Worm (Caenorhabditis elegans): ENCODE measurements around the gene srm-2.

Gene srm-2

DNA sequence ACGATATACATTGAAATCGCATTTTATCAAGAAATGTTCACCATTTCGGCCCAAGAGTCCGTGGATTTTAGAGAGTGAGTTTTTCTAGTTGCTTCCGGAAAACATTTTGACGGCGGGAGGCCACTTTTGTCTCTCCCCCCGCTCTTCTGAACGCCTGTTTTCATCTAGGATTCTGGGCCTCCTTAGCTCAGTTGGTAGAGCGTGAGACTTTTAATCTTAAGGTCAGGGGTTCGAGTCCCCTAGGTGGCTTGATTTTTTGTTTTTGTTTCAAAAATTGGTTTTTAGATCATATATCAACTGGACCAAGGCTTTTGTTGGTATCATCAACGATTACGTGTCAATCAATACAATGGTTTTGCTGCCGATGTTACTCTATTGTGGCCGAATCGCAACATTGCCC is 30.3 kb downstream of the srm-2 start (continued):
- no peak for TF ChIP-seq madf-6 (GFP tag; IDR thresholded peaks at IDR 0.05)
- TF ChIP-seq hrde-1 (tag; optimal IDR thresholded peaks at IDR 0.05; ENCODE audit: borderline replicate concordance) = peak; percentile 49
- TF ChIP-seq mes-4 (tag; optimal IDR thresholded peaks at IDR 0.05) = no peak
- TF ChIP-seq Y53G8AR.9 (GFP tag; conservative IDR thresholded peaks at IDR 0.05) = no peak
- TF ChIP-seq bed-1 (GFP tag; IDR thresholded peaks at IDR 0.05) = no peak
- TF ChIP-seq mcd-1 (GFP tag; IDR thresholded peaks at IDR 0.05) = no peak
- no peak for TF ChIP-seq cebp-1 (GFP tag; IDR thresholded peaks at IDR 0.05)
- no peak for TF ChIP-seq cebp-1 (tag; optimal IDR thresholded peaks at IDR 0.05)
- no peak for TF ChIP-seq hsf-1 (GFP tag; IDR thresholded peaks at IDR 0.05)
- peak; percentile 47 for TF ChIP-seq ZK185.1 (tag; optimal IDR thresholded peaks at IDR 0.05; ENCODE audit: poor library complexity, severe bottlenecking)
- 0 out of 2 replicates have a peak, but pooled peaks have one; percentile 62 for TF ChIP-seq Y79H2A.3 (GFP tag; conservative IDR thresholded peaks at IDR 0.05)
- no peak for TF ChIP-seq repo-1 (tag; optimal IDR thresholded peaks at IDR 0.05)
- no peak for TF ChIP-seq K11D2.4 (GFP tag; IDR thresholded peaks at IDR 0.05)
- peak; percentile 44 for TF ChIP-seq unc-130 (GFP tag; optimal IDR thresholded peaks at IDR 0.05)
- peak; percentile 91 for TF ChIP-seq B0261.1 (tag; optimal IDR thresholded peaks at IDR 0.05)
- no peak for TF ChIP-seq ztf-26 (tag; optimal IDR thresholded peaks at IDR 0.05)
- TF ChIP-seq zfh-2 (GFP tag; conservative IDR thresholded peaks at IDR 0.05) = no peak
- TF ChIP-seq ceh-27 (GFP tag; optimal IDR thresholded peaks at IDR 0.05) = peak; percentile 30
- TF ChIP-seq lag-1 (GFP tag; IDR thresholded peaks at IDR 0.05) = no peak
- peak; percentile 74 for TF ChIP-seq sptf-2 (GFP tag; optimal IDR thresholded peaks at IDR 0.05)
- TF ChIP-seq ama-1 (optimal IDR thresholded peaks at IDR 0.05) = no peak
- TF ChIP-seq ama-1 (GFP tag; optimal IDR thresholded peaks at IDR 0.05) = no peak
- no peak for TF ChIP-seq nhr-80 (tag; optimal IDR thresholded peaks at IDR 0.05)
- TF ChIP-seq F57A8.1 (GFP tag; optimal IDR thresholded peaks at IDR 0.05) = peak; percentile 26
- TF ChIP-seq Y95B8A.8 (GFP tag; IDR thresholded peaks at IDR 0.05) = no peak
- peak; percentile 86 for TF ChIP-seq die-1 (tag; optimal IDR thresholded peaks at IDR 0.05)
- TF ChIP-seq nhr-179 (tag; optimal IDR thresholded peaks at IDR 0.05) = no peak
- no peak for TF ChIP-seq F33H1.4 (GFP tag; IDR thresholded peaks at IDR 0.05)
- TF ChIP-seq hlh-12 (tag; optimal IDR thresholded peaks at IDR 0.05) = peak; percentile 40
- TF ChIP-seq rec-8 (tag; optimal IDR thresholded peaks at IDR 0.05) = peak; percentile 9 to 77
- no peak for TF ChIP-seq madf-8 (GFP tag; conservative IDR thresholded peaks at IDR 0.05)
- peak; percentile 71 for TF ChIP-seq ztf-18 (tag; optimal IDR thresholded peaks at IDR 0.05)
- TF ChIP-seq ztf-3 (GFP tag; optimal IDR thresholded peaks at IDR 0.05) = no peak
- TF ChIP-seq C17E4.6 (GFP tag; IDR thresholded peaks at IDR 0.05) = no peak
- TF ChIP-seq lin-40 (tag; optimal IDR thresholded peaks at IDR 0.05) = no peak
- TF ChIP-seq chd-7 (tag; optimal IDR thresholded peaks at IDR 0.05) = no peak
- no peak for TF ChIP-seq sdz-38 (tag; optimal IDR thresholded peaks at IDR 0.05)
- peak; percentile 87 for TF ChIP-seq nfyb-1 (GFP tag; IDR thresholded peaks at IDR 0.05)
- TF ChIP-seq aptf-3 (GFP tag; IDR thresholded peaks at IDR 0.05) = peak; percentile 67; the same call in 1 of the 2 replicates
- TF ChIP-seq madf-3 (GFP tag; IDR thresholded peaks at IDR 0.05) = peak; percentile 65; the same call in 1 of the 2 replicates
- TF ChIP-seq K12H6.12 (tag; optimal IDR thresholded peaks at IDR 0.05) = peak; percentile 28
- TF ChIP-seq F49E8.2 (tag; optimal IDR thresholded peaks at IDR 0.05; ENCODE audit: insufficient read depth) = peak; percentile 28
- peak; percentile 84 for TF ChIP-seq him-1 (tag; optimal IDR thresholded peaks at IDR 0.05)
- no peak for TF ChIP-seq ceh-91 (GFP tag; IDR thresholded peaks at IDR 0.05)
- peak; percentile 98 for TF ChIP-seq lin-26 (GFP tag; IDR thresholded peaks at IDR 0.05)
- TF ChIP-seq F39B2.1 (GFP tag; IDR thresholded peaks at IDR 0.05) = no peak
- no peak for TF ChIP-seq dpl-1 (GFP tag; optimal IDR thresholded peaks at IDR 0.05)
- TF ChIP-seq egrh-3 (GFP tag; IDR thresholded peaks at IDR 0.05) = peak; percentile 46
- no peak for TF ChIP-seq Y56A3A.18 (GFP tag; IDR thresholded peaks at IDR 0.05)
- TF ChIP-seq T26A5.8 (tag; optimal IDR thresholded peaks at IDR 0.05) = no peak

Measured in whole organism, young adult.